Fruit fly (Drosophila melanogaster) whole organism, embryonic: ENCODE results near the gene CG15034.
A peak's percentile ranks its signal among the peaks of the same experiment; 100 is the strongest.

Experiments used
- Asciz ChIP-seq: fragments of 200-800 bp; sonication (Bioruptor generic); optimal IDR thresholded peaks from 2 replicates; lab custom pipeline; 2017; ENCODE audit warnings: missing biosample characterization, mild to moderate bottlenecking, missing genetic modification characterization, missing genetic modification reagents
- BtbVII ChIP-seq: fragments of 200-800 bp; sonication (Bioruptor generic); optimal IDR thresholded peaks from 3 replicates; lab custom pipeline; 2017; ENCODE audit warnings: missing biosample characterization, mild to moderate bottlenecking, missing genetic modification characterization
- CG10543 ChIP-seq: fragments of 200-800 bp; sonication (Bioruptor generic); optimal IDR thresholded peaks from 3 replicates; lab custom pipeline; 2017; ENCODE audit warnings: missing biosample characterization, mild to moderate bottlenecking, missing genetic modification characterization, moderate library complexity
- CG10959 ChIP-seq: fragments of 200-800 bp; sonication (Bioruptor generic); IDR thresholded peaks from 2 replicates; pipeline ENCODE4 v1.3.6; 2022; ENCODE audit warnings: missing biosample characterization, missing genetic modification characterization
- CG11456 ChIP-seq: fragments of 200-800 bp; sonication (Bioruptor generic); IDR thresholded peaks from 3 replicates; pipeline ENCODE4 v1.3.6; 2022; ENCODE audit warnings: missing biosample characterization, missing genetic modification characterization
- CG12659 ChIP-seq: fragments of 200-800 bp; sonication (Bioruptor generic); optimal IDR thresholded peaks from 3 replicates; lab custom pipeline; 2017; ENCODE audit warnings: mild to moderate bottlenecking, missing biosample characterization, missing genetic modification reagents, missing genetic modification characterization
- CG12942 ChIP-seq: fragments of 200-800 bp; sonication (Bioruptor generic); optimal IDR thresholded peaks from 3 replicates; lab custom pipeline; 2016; ENCODE audit warnings: missing biosample characterization, missing genetic modification characterization
- CG13424 ChIP-seq: fragments of 200-800 bp; sonication (Bioruptor generic); optimal IDR thresholded peaks from 2 replicates; lab custom pipeline; 2019; ENCODE audit warnings: missing biosample characterization, mild to moderate bottlenecking, missing genetic modification characterization, moderate library complexity
- CG15011 ChIP-seq: fragments of 200-800 bp; sonication (Bioruptor generic); optimal IDR thresholded peaks from 3 replicates; lab custom pipeline; 2018; ENCODE audit warnings: missing biosample characterization, mild to moderate bottlenecking, missing genetic modification characterization
- CG17385 ChIP-seq: fragments of 200-800 bp; sonication (Bioruptor generic); optimal IDR thresholded peaks from 3 replicates; lab custom pipeline; 2018; ENCODE audit warnings: missing biosample characterization, mild to moderate bottlenecking, missing genetic modification characterization
- CG18476 ChIP-seq: fragments of 200-800 bp; sonication (Bioruptor generic); optimal IDR thresholded peaks from 2 replicates; lab custom pipeline; 2016; ENCODE audit warnings: missing biosample characterization, mild to moderate bottlenecking, missing genetic modification characterization
- CG32772 ChIP-seq: fragments of 200-800 bp; sonication (Bioruptor generic); IDR thresholded peaks from 2 replicates; pipeline ENCODE4 v1.3.6; 2022; ENCODE audit warnings: missing biosample characterization, missing genetic modification characterization
- CG4730 ChIP-seq: fragments of 200-800 bp; sonication (Bioruptor generic); IDR thresholded peaks from 2 replicates; pipeline ENCODE4 v1.3.6; 2022; ENCODE audit warnings: missing biosample characterization, missing genetic modification characterization
- CG5245 ChIP-seq: fragments of 200-800 bp; sonication (Bioruptor generic); optimal IDR thresholded peaks from 3 replicates; lab custom pipeline; 2016; ENCODE audit warnings: missing biosample characterization, missing genetic modification characterization
- CG8359 ChIP-seq: fragments of 200-800 bp; sonication (Bioruptor generic); optimal IDR thresholded peaks from 2 replicates; lab custom pipeline; 2017; ENCODE audit warnings: missing biosample characterization, mild to moderate bottlenecking, missing genetic modification characterization, borderline replicate concordance
- CG8478 ChIP-seq: fragments of >200 bp; optimal IDR thresholded peaks from 2 replicates; lab custom pipeline; 2018
- CG9727 ChIP-seq: fragments of 200-800 bp; sonication (Bioruptor generic); optimal IDR thresholded peaks from 3 replicates; lab custom pipeline; 2017; ENCODE audit warnings: missing biosample characterization, mild to moderate bottlenecking, missing genetic modification characterization
- CG9797 ChIP-seq: fragments of 200-800 bp; sonication (Bioruptor generic); optimal IDR thresholded peaks from 3 replicates; lab custom pipeline; 2018; ENCODE audit warnings: missing biosample characterization, mild to moderate bottlenecking, missing genetic modification characterization
- Ets97D ChIP-seq: fragments of 200-800 bp; sonication (Bioruptor generic); optimal IDR thresholded peaks from 3 replicates; lab custom pipeline; 2016; ENCODE audit warnings: missing biosample characterization, missing genetic modification characterization
- HLH3B ChIP-seq: fragments of 200-800 bp; sonication (Bioruptor generic); IDR thresholded peaks from 2 replicates; pipeline ENCODE4 v1.3.6; 2022; ENCODE audit warnings: missing biosample characterization, missing genetic modification characterization
- Hr51 ChIP-seq, 2 experiments: fragments of 200-800 bp; sonication (Bioruptor generic); optimal IDR thresholded peaks; 2 replicates in 1 of 2; 3 replicates in 1 of 2; lab custom pipeline; 2016 to 2018; ENCODE audit warnings: missing biosample characterization in 2 of 2, missing genetic modification characterization in 2 of 2, mild to moderate bottlenecking in 1 of 2, moderate library complexity in 1 of 2
- Lhr ChIP-seq: fragments of 200-800 bp; sonication (Bioruptor generic); optimal IDR thresholded peaks from 3 replicates; lab custom pipeline; 2017; ENCODE audit warnings: mild to moderate bottlenecking, missing biosample characterization, missing genetic modification reagents, missing genetic modification characterization
- NC2β ChIP-seq: fragments of 200-800 bp; sonication (Bioruptor generic); optimal IDR thresholded peaks from 2 replicates; lab custom pipeline; 2016; ENCODE audit warnings: missing biosample characterization, missing genetic modification characterization
- NfI ChIP-seq: fragments of 200-800 bp; sonication (Bioruptor generic); optimal IDR thresholded peaks from 3 replicates; lab custom pipeline; 2018; ENCODE audit warnings: missing biosample characterization, mild to moderate bottlenecking, missing genetic modification characterization, moderate library complexity
- Rx ChIP-seq: fragments of 200-800 bp; sonication (Bioruptor generic); IDR thresholded peaks from 2 replicates; pipeline ENCODE4 v1.3.6; 2022; ENCODE audit warnings: missing biosample characterization, missing genetic modification characterization
- Scr ChIP-seq: fragments of 200-800 bp; sonication (Bioruptor generic); IDR thresholded peaks from 2 replicates; pipeline ENCODE4 v1.3.6; 2022; ENCODE audit warnings: missing biosample characterization, missing genetic modification characterization; ENCODE audit not compliant: partially characterized antibody
- Six4 ChIP-seq: fragments of 200-800 bp; sonication (Bioruptor generic); optimal IDR thresholded peaks from 2 replicates; lab custom pipeline; 2016; ENCODE audit warnings: missing biosample characterization, missing genetic modification characterization
- Spps ChIP-seq: fragments of 200-800 bp; sonication (Bioruptor generic); optimal IDR thresholded peaks from 2 replicates; lab custom pipeline; 2018; ENCODE audit warnings: missing biosample characterization, mild to moderate bottlenecking, missing genetic modification characterization
- Sry-δ ChIP-seq: fragments of 200-800 bp; sonication (Bioruptor generic); optimal IDR thresholded peaks from 2 replicates; lab custom pipeline; 2016; ENCODE audit warnings: missing biosample characterization, missing genetic modification characterization
- Tbp ChIP-seq: fragments of >200 bp; optimal IDR thresholded peaks from 2 replicates; lab custom pipeline; 2018; ENCODE audit warnings: missing biosample characterization, missing genetic modification characterization
- Xbp1 ChIP-seq: fragments of 200-800 bp; sonication (Bioruptor generic); optimal IDR thresholded peaks from 3 replicates; lab custom pipeline; 2016; ENCODE audit warnings: missing biosample characterization, mild to moderate bottlenecking, missing genetic modification characterization
- Xrp1 ChIP-seq: fragments of 200-800 bp; sonication (Bioruptor generic); IDR thresholded peaks from 2 replicates; pipeline ENCODE4 v1.3.6; 2022; ENCODE audit warnings: missing biosample characterization, missing genetic modification characterization
- br ChIP-seq: fragments of >200 bp; optimal IDR thresholded peaks from 2 replicates; lab custom pipeline; 2017
- chif ChIP-seq, 2 experiments: fragments of 200-800 bp; sonication (Bioruptor generic); optimal IDR thresholded peaks; 3 replicates each; lab custom pipeline; 2016; ENCODE audit warnings: missing biosample characterization in 2 of 2, missing genetic modification characterization in 2 of 2
- croc ChIP-seq: fragments of 200-800 bp; sonication (Bioruptor generic); conservative IDR thresholded peaks from 3 replicates; pipeline ENCODE4 v1.3.6; 2022; ENCODE audit warnings: missing biosample characterization, missing genetic modification characterization
- dmrt11E ChIP-seq: fragments of 200-800 bp; sonication (Bioruptor generic); optimal IDR thresholded peaks from 3 replicates; lab custom pipeline; 2018; ENCODE audit warnings: missing biosample characterization, mild to moderate bottlenecking, missing genetic modification characterization, moderate library complexity
- dysf ChIP-seq: fragments of 200-800 bp; sonication (Bioruptor generic); IDR thresholded peaks from 3 replicates; pipeline ENCODE4 v1.3.6; 2022; ENCODE audit warnings: missing biosample characterization, missing genetic modification characterization
- fd3F ChIP-seq: fragments of 200-800 bp; sonication (Bioruptor generic); optimal IDR thresholded peaks from 2 replicates; lab custom pipeline; 2018; ENCODE audit warnings: missing biosample characterization, mild to moderate bottlenecking, missing genetic modification characterization, moderate library complexity
- gce ChIP-seq: fragments of 200-800 bp; sonication (Bioruptor generic); IDR thresholded peaks from 3 replicates; pipeline ENCODE4 v1.3.6; 2022; ENCODE audit warnings: missing biosample characterization, missing genetic modification characterization
- gcm ChIP-seq: fragments of 200-800 bp; sonication (Bioruptor generic); optimal IDR thresholded peaks from 2 replicates; lab custom pipeline; 2019; ENCODE audit warnings: missing biosample characterization, mild to moderate bottlenecking, missing genetic modification characterization, moderate library complexity
- jigr1 ChIP-seq: fragments of 200-800 bp; sonication (Bioruptor generic); IDR thresholded peaks from 3 replicates; pipeline ENCODE4 v1.3.6; 2022; ENCODE audit warnings: missing biosample characterization, missing genetic modification characterization
- lbe ChIP-seq: fragments of 200-800 bp; sonication (Bioruptor generic); optimal IDR thresholded peaks from 2 replicates; lab custom pipeline; 2016; ENCODE audit warnings: missing biosample characterization, mild to moderate bottlenecking, missing genetic modification characterization
- lov ChIP-seq, 2 experiments: fragments of 200-800 bp in 1 of 2; fragments of >200 bp in 1 of 2; sonication (Bioruptor generic) in 1 of 2; IDR thresholded peaks in 1 of 2; optimal IDR thresholded peaks in 1 of 2; 2 replicates in 1 of 2; 3 replicates in 1 of 2; pipeline versions ENCODE4 v1.3.6 to Lab custom; 2017 to 2022; ENCODE audit warnings: missing biosample characterization in 1 of 2, missing genetic modification characterization in 1 of 2
- mld ChIP-seq: fragments of 200-800 bp; sonication (Bioruptor generic); IDR thresholded peaks from 3 replicates; pipeline ENCODE4 v1.3.6; 2022; ENCODE audit warnings: missing biosample characterization, missing genetic modification characterization; ENCODE audit not compliant: partially characterized antibody
- pita ChIP-seq: fragments of 200-800 bp; sonication (Bioruptor generic); optimal IDR thresholded peaks from 2 replicates; lab custom pipeline; 2017; ENCODE audit warnings: missing biosample characterization, mild to moderate bottlenecking, missing genetic modification characterization
- repo ChIP-seq: fragments of 200-800 bp; sonication (Bioruptor generic); optimal IDR thresholded peaks from 2 replicates; lab custom pipeline; 2016; ENCODE audit warnings: missing biosample characterization, missing genetic modification characterization
- sim ChIP-seq: fragments of 200-800 bp; sonication (Bioruptor generic); IDR thresholded peaks from 2 replicates; pipeline ENCODE4 v1.3.6; 2022; ENCODE audit warnings: missing biosample characterization, missing genetic modification characterization
- tin ChIP-seq: fragments of 200-800 bp; sonication (Bioruptor generic); optimal IDR thresholded peaks from 3 replicates; lab custom pipeline; 2016; ENCODE audit warnings: missing biosample characterization, missing genetic modification characterization
- vnd ChIP-seq: fragments of 200-800 bp; sonication (Bioruptor generic); IDR thresholded peaks from 3 replicates; pipeline ENCODE4 v1.3.6; 2022; ENCODE audit warnings: missing biosample characterization, missing genetic modification characterization; ENCODE audit not compliant: partially characterized antibody

Gene CG15034

dm6 chrX:7323649-7324511, 23.4 kb downstream of the CG15034 start, which contains the start of the genes Atg5 and Dok (continued):
- no peak for TF ChIP-seq NC2β (GFP tag; lab: Kevin White, UChicago)
- no peak for TF ChIP-seq NfI (GFP tag; lab: Kevin White, UChicago)
- no peak for TF ChIP-seq dmrt11E (tag; lab: Kevin White, UChicago)
- no peak for TF ChIP-seq CG9727
- no peak for TF ChIP-seq CG15011 (GFP tag; lab: Kevin White, UChicago)
- no peak for TF ChIP-seq Tbp
- 0 out of 3 replicates have a peak, but pooled peaks have one; percentile 26 for TF ChIP-seq mld
- peak; percentile 12 for TF ChIP-seq tin (GFP tag; lab: Kevin White, UChicago)
- peak; percentile 18 for TF ChIP-seq CG12942 (GFP tag; lab: Kevin White, UChicago)
- no peak for TF ChIP-seq HLH3B (GFP tag; lab: Robert Waterston, UW)
- TF ChIP-seq CG13424 (tag; lab: Kevin White, UChicago): peak; percentile 44
- no peak for TF ChIP-seq Spps (tag; lab: Kevin White, UChicago)
- no peak for TF ChIP-seq croc (GFP tag; lab: Robert Waterston, UW)
- TF ChIP-seq repo (GFP tag; lab: Kevin White, UChicago): no peak
- TF ChIP-seq Sry-δ (GFP tag; lab: Kevin White, UChicago): peak; percentile 88
- TF ChIP-seq pita: no peak
- no peak for TF ChIP-seq lbe
- TF ChIP-seq CG10959 (GFP tag; lab: Robert Waterston, UW): no peak
- TF ChIP-seq CG4730: no peak
- TF ChIP-seq CG8478 (lab: Kevin White, UChicago): no peak
- peak; percentile 55 for TF ChIP-seq Xbp1
- no peak for TF ChIP-seq CG8359 (GFP tag; lab: Kevin White, UChicago)
- peak; percentile 39 for TF ChIP-seq CG12659 (GFP tag; lab: Kevin White, UChicago)
- TF ChIP-seq gcm (GFP tag; lab: Kevin White, UChicago): no peak
- no peak for TF ChIP-seq CG5245 (GFP tag; lab: Kevin White, UChicago)
- TF ChIP-seq Lhr: peak; percentile 61
- TF ChIP-seq CG17385 (GFP tag; lab: Kevin White, UChicago): no peak
- no peak for TF ChIP-seq chif (GFP tag; optimal IDR thresholded peaks at IDR 0.05; lab: Kevin White, UChicago)
- no peak for TF ChIP-seq Six4 (GFP tag; lab: Kevin White, UChicago)
- no peak for TF ChIP-seq jigr1 (GFP tag; lab: Robert Waterston, UW)
- TF ChIP-seq Xrp1 (GFP tag; lab: Robert Waterston, UW): no peak
- TF ChIP-seq vnd: peak; percentile 28; the same call in 1 of the 3 replicates
- peak in 1 of 2 experiments; percentile 20 for TF ChIP-seq Hr51 (GFP tag; optimal IDR thresholded peaks at IDR 0.05; lab: Kevin White, UChicago)
- no peak for TF ChIP-seq gce (GFP tag; lab: Robert Waterston, UW)
- TF ChIP-seq Scr (GFP tag; lab: Robert Waterston, UW): peak; percentile 67
- TF ChIP-seq CG11456 (GFP tag; lab: Robert Waterston, UW): peak; percentile 46; the same call in 1 of the 3 replicates
- TF ChIP-seq CG10543: no peak
- TF ChIP-seq Ets97D (GFP tag; lab: Kevin White, UChicago): peak; percentile 17
- no peak for TF ChIP-seq fd3F (GFP tag; lab: Kevin White, UChicago)
- TF ChIP-seq CG9797 (GFP tag; lab: Kevin White, UChicago): peak; percentile 23
- TF ChIP-seq dysf (GFP tag; lab: Robert Waterston, UW): no peak
- no peak for TF ChIP-seq CG18476 (GFP tag; lab: Kevin White, UChicago)
- 0 out of 2 replicates have a peak, but pooled peaks have one; percentile 16 for TF ChIP-seq CG32772
- TF ChIP-seq BtbVII: no peak
- no peak for TF ChIP-seq sim (GFP tag; lab: Robert Waterston, UW)
- no peak for TF ChIP-seq br (lab: Kevin White, UChicago)
- no peak for TF ChIP-seq lov (optimal IDR thresholded peaks at IDR 0.05; lab: Kevin White, UChicago)
- no peak for TF ChIP-seq lov (GFP tag; IDR thresholded peaks at IDR 0.05; lab: Robert Waterston, UW)
- TF ChIP-seq Asciz (GFP tag; lab: Kevin White, UChicago): peak; percentile 38
- no peak for TF ChIP-seq Rx (GFP tag; lab: Robert Waterston, UW)
